Worm (Caenorhabditis elegans) whole organism, L4/young adult: ENCODE data around the gene ubq-1.

Experiments
- dao-5 ChIP-seq: sonication (generic microtip); optimal IDR thresholded peaks from 2 replicates; lab custom pipeline; 2016; ENCODE audit warnings: missing genotype, missing genetic modification characterization, moderate library complexity, missing compliant biosample characterization
- him-1 ChIP-seq: sonication (generic microtip); optimal IDR thresholded peaks from 2 replicates; lab custom pipeline; 2016; ENCODE audit warnings: missing genotype, missing genetic modification reagents, missing genetic modification characterization, missing compliant biosample characterization

DNA sequence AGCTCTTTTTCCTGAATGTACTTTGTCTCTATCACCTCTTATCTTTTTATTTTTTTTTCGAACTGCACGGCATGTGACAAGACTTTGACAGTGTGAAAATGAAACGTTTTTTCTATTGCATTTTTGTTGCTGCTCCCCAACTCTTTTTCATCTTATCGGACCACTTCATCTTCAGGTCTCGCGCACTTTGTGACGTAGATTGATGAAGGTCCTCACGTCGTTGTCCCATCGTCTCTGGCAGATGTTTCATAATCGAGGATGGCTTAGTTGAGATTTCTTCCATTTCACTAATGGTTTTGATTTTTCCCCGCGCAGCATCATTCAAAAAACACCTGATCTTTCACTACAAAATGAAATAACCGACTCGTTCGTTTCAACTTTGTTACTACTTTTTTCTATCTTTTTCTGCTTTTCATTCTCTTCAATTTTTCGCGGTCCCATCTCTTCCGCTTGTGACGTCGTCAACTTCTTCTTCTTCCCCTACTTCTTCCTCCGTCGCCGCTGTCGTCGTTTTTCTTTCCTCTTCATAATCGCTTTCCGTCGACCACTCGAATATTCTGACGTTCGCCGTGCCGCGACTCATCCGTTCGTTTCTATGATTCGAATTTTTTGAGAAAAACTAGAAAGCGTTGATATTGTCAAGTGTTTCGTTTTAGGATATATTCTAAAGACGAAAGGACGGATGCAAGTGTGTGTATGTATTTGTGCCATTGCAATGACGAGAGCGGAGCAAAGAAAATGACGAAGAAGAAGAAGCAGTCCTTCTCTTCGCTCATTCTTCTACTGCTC, 51.3 kb downstream of the ubq-1 start, which contains the start of gene T04C9.2:
- peak; percentile 4 for TF ChIP-seq him-1
- no peak for TF ChIP-seq dao-5 (tag; lab: Kevin White, UChicago)
